Worm (Caenorhabditis elegans): Measurements from ENCODE around the gene eif-2Bdelta.
A peak's percentile ranks its signal among the peaks of the same experiment; 100 is the strongest.

DNA sequence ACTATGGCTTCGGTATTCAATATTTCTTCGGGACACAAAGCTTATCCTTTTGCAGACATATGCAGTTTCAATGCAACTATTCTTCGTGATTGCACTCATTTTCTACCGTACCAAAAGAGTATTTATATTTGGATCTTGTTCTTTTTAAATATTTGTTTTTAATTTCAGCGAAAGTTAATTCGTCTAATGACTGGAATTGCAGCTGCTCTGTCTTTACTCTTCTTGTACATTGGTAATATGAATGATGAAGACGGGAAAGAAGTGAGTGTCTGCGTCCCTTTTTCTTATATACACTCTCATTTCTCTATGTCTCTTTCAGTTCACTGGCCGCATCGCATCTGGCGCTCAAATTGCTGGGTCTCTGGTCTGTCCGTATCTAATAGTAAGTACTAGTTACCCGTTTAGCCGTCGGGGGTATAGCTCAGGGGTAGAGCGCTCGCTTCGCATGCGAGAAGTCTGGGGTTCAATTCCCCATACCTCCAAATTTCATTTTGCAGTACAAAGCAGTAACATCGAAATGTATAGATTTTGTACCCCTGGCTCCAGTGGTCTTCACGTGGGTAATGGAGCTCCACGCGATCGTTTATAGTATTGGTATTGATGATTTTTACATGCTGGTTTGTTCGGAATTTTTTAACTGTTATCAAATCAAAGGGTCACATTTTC lies 10.3 kb upstream of the eif-2Bdelta start:
- TF ChIP-seq nhr-23 (tag; optimal IDR thresholded peaks at IDR 0.05) (no peak), aly-2 (tag; optimal IDR thresholded peaks at IDR 0.05) (no peak), unc-62 (GFP tag; optimal IDR thresholded peaks at IDR 0.05) (no peak), skn-1 (tag; optimal IDR thresholded peaks at IDR 0.05) (no peak), lin-13 (GFP tag; optimal IDR thresholded peaks at IDR 0.05) (peak; percentile 54), elt-3 (tag; optimal IDR thresholded peaks at IDR 0.05) (no peak), unc-39 (tag; optimal IDR thresholded peaks at IDR 0.05) (no peak)
